Worm (Caenorhabditis elegans): ENCODE results near the gene lron-4.

lron-4 gene

ce11 chrII:8129495-8130010, 17.6 kb upstream of the lron-4 start, which contains the start of gene ulp-4:
Gene ulp-4, plus strand, starts transcription at chrII:8129960.
- TF ChIP-seq F13C5.2 (tag; optimal IDR thresholded peaks at IDR 0.05) (no peak), pes-1 (GFP tag; IDR thresholded peaks at IDR 0.05) (no peak), tbx-37 (GFP tag; conservative IDR thresholded peaks at IDR 0.05) (no peak), tbx-11 (GFP tag; IDR thresholded peaks at IDR 0.05) (no peak), sea-1 (GFP tag; conservative IDR thresholded peaks at IDR 0.05) (no peak), scrt-1 (GFP tag; IDR thresholded peaks at IDR 0.05) (no peak), hmbx-1 (tag; optimal IDR thresholded peaks at IDR 0.05) (no peak), hnd-1 (tag; optimal IDR thresholded peaks at IDR 0.05) (no peak), ceh-13 (GFP tag; optimal IDR thresholded peaks at IDR 0.05) (no peak), flt-1 (GFP tag; IDR thresholded peaks at IDR 0.05) (no peak), B0310.2 (tag; optimal IDR thresholded peaks at IDR 0.05) (no peak), ceh-36 (tag; optimal IDR thresholded peaks at IDR 0.05) (no peak), hmg-4 (GFP tag; optimal IDR thresholded peaks at IDR 0.05) (no peak), tra-4 (tag; optimal IDR thresholded peaks at IDR 0.05) (no peak)

- no peak for TF ChIP-seq sea-1 (GFP tag; conservative IDR thresholded peaks at IDR 0.05)
- no peak for TF ChIP-seq hmbx-1 (tag; optimal IDR thresholded peaks at IDR 0.05)
- no peak for TF ChIP-seq B0310.2 (tag; optimal IDR thresholded peaks at IDR 0.05)
- no peak for TF ChIP-seq hnd-1 (tag; optimal IDR thresholded peaks at IDR 0.05)
- no peak for TF ChIP-seq ama-1 (optimal IDR thresholded peaks at IDR 0.05)
- no peak for TF ChIP-seq ceh-13 (GFP tag; optimal IDR thresholded peaks at IDR 0.05)
- peak; percentile 13 for TF ChIP-seq hmg-4 (GFP tag; optimal IDR thresholded peaks at IDR 0.05)
- no peak for TF ChIP-seq tbx-11 (GFP tag; IDR thresholded peaks at IDR 0.05)
Measured at ce11 chrII:8129040-8129387, 17.1 kb upstream of the lron-4 start.

- TF ChIP-seq tbx-37 (GFP tag; conservative IDR thresholded peaks at IDR 0.05) = peak; percentile 50; the same call in 1 of the 2 replicates
- no peak for TF ChIP-seq ama-1 (optimal IDR thresholded peaks at IDR 0.05)
- peak; percentile 64; the same call in 1 of the 2 replicates for TF ChIP-seq scrt-1 (GFP tag; IDR thresholded peaks at IDR 0.05)
- no peak for TF ChIP-seq tbx-11 (GFP tag; IDR thresholded peaks at IDR 0.05)
- peak; percentile 76 for TF ChIP-seq aly-1 (tag; optimal IDR thresholded peaks at IDR 0.05)
- TF ChIP-seq flt-1 (GFP tag; IDR thresholded peaks at IDR 0.05) = 0 out of 2 replicates have a peak, but pooled peaks have one; percentile 43
- no peak for TF ChIP-seq hmbx-1 (tag; optimal IDR thresholded peaks at IDR 0.05)
- TF ChIP-seq hnd-1 (tag; optimal IDR thresholded peaks at IDR 0.05) = no peak
- TF ChIP-seq ets-7 (tag; optimal IDR thresholded peaks at IDR 0.05) = peak; percentile 35
- TF ChIP-seq ceh-36 (tag; optimal IDR thresholded peaks at IDR 0.05) = no peak
- no peak for TF ChIP-seq B0310.2 (tag; optimal IDR thresholded peaks at IDR 0.05)
- TF ChIP-seq sea-1 (GFP tag; conservative IDR thresholded peaks at IDR 0.05) = 0 out of 2 replicates have a peak, but pooled peaks have one; percentile 32
- TF ChIP-seq hmg-4 (GFP tag; optimal IDR thresholded peaks at IDR 0.05) = peak; percentile 91
- no peak for TF ChIP-seq tra-4 (tag; optimal IDR thresholded peaks at IDR 0.05)
- TF ChIP-seq ceh-13 (GFP tag; optimal IDR thresholded peaks at IDR 0.05) = no peak
- peak; percentile 64 for TF ChIP-seq F13C5.2 (tag; optimal IDR thresholded peaks at IDR 0.05)
- TF ChIP-seq pes-1 (GFP tag; IDR thresholded peaks at IDR 0.05) = peak; percentile 38; the same call in 1 of the 2 replicates
Measured at ce11 chrII:8128273-8129039, 16.5 kb upstream of the lron-4 start.

- no peak for TF ChIP-seq hmbx-1 (tag; optimal IDR thresholded peaks at IDR 0.05)
- TF ChIP-seq pes-1 (GFP tag; IDR thresholded peaks at IDR 0.05) = no peak
- no peak for TF ChIP-seq tbx-11 (GFP tag; IDR thresholded peaks at IDR 0.05)
- no peak for TF ChIP-seq B0310.2 (tag; optimal IDR thresholded peaks at IDR 0.05)
- no peak for TF ChIP-seq flt-1 (GFP tag; IDR thresholded peaks at IDR 0.05)
- TF ChIP-seq aly-1 (tag; optimal IDR thresholded peaks at IDR 0.05) = no peak
- no peak for TF ChIP-seq tbx-37 (GFP tag; conservative IDR thresholded peaks at IDR 0.05)
- TF ChIP-seq ets-7 (tag; optimal IDR thresholded peaks at IDR 0.05) = no peak
- no peak for TF ChIP-seq sea-1 (GFP tag; conservative IDR thresholded peaks at IDR 0.05)
- TF ChIP-seq F13C5.2 (tag; optimal IDR thresholded peaks at IDR 0.05) = no peak
- TF ChIP-seq ceh-13 (GFP tag; optimal IDR thresholded peaks at IDR 0.05) = no peak
- no peak for TF ChIP-seq tra-4 (tag; optimal IDR thresholded peaks at IDR 0.05)
- TF ChIP-seq hnd-1 (tag; optimal IDR thresholded peaks at IDR 0.05) = no peak
- TF ChIP-seq scrt-1 (GFP tag; IDR thresholded peaks at IDR 0.05) = no peak
- no peak for TF ChIP-seq hmg-4 (GFP tag; optimal IDR thresholded peaks at IDR 0.05)
- no peak for TF ChIP-seq ceh-36 (tag; optimal IDR thresholded peaks at IDR 0.05)
- no peak for TF ChIP-seq ama-1 (optimal IDR thresholded peaks at IDR 0.05)
Measured at ce11 chrII:8127794-8128193, 15.8 kb upstream of the lron-4 start.

ce11 chrII:8127290-8127689, 15.3 kb upstream of the lron-4 start:
- TF ChIP-seq ets-7 (tag; optimal IDR thresholded peaks at IDR 0.05) (no peak), hmg-4 (GFP tag; optimal IDR thresholded peaks at IDR 0.05) (no peak), ceh-13 (GFP tag; optimal IDR thresholded peaks at IDR 0.05) (no peak), sea-1 (GFP tag; conservative IDR thresholded peaks at IDR 0.05) (no peak), hnd-1 (tag; optimal IDR thresholded peaks at IDR 0.05) (no peak), hmbx-1 (tag; optimal IDR thresholded peaks at IDR 0.05) (no peak), tbx-37 (GFP tag; conservative IDR thresholded peaks at IDR 0.05) (no peak), aly-1 (tag; optimal IDR thresholded peaks at IDR 0.05) (no peak), tbx-11 (GFP tag; IDR thresholded peaks at IDR 0.05) (no peak), F13C5.2 (tag; optimal IDR thresholded peaks at IDR 0.05) (no peak), flt-1 (GFP tag; IDR thresholded peaks at IDR 0.05) (no peak), ama-1 (optimal IDR thresholded peaks at IDR 0.05) (no peak), tra-4 (tag; optimal IDR thresholded peaks at IDR 0.05) (no peak), B0310.2 (tag; optimal IDR thresholded peaks at IDR 0.05) (no peak), pes-1 (GFP tag; IDR thresholded peaks at IDR 0.05) (no peak), ceh-36 (tag; optimal IDR thresholded peaks at IDR 0.05) (no peak), scrt-1 (GFP tag; IDR thresholded peaks at IDR 0.05) (no peak)

- TF ChIP-seq hnd-1 (tag; optimal IDR thresholded peaks at IDR 0.05) (no peak), aly-1 (tag; optimal IDR thresholded peaks at IDR 0.05) (no peak), ama-1 (optimal IDR thresholded peaks at IDR 0.05) (no peak), hmg-4 (GFP tag; optimal IDR thresholded peaks at IDR 0.05) (no peak), scrt-1 (GFP tag; IDR thresholded peaks at IDR 0.05) (no peak), tbx-11 (GFP tag; IDR thresholded peaks at IDR 0.05) (no peak), B0310.2 (tag; optimal IDR thresholded peaks at IDR 0.05) (no peak), tbx-37 (GFP tag; conservative IDR thresholded peaks at IDR 0.05) (no peak), hmbx-1 (tag; optimal IDR thresholded peaks at IDR 0.05) (no peak), ceh-36 (tag; optimal IDR thresholded peaks at IDR 0.05) (no peak), pes-1 (GFP tag; IDR thresholded peaks at IDR 0.05) (no peak), ceh-13 (GFP tag; optimal IDR thresholded peaks at IDR 0.05) (no peak), flt-1 (GFP tag; IDR thresholded peaks at IDR 0.05) (no peak), ets-7 (tag; optimal IDR thresholded peaks at IDR 0.05) (no peak), F13C5.2 (tag; optimal IDR thresholded peaks at IDR 0.05) (no peak), sea-1 (GFP tag; conservative IDR thresholded peaks at IDR 0.05) (no peak), tra-4 (tag; optimal IDR thresholded peaks at IDR 0.05) (no peak)
Measured at ce11 chrII:8126617-8127016, 14.7 kb upstream of the lron-4 start.
